Fruit fly (Drosophila melanogaster) whole organism, pupa: ENCODE measurements around the gene CG43779.

Experiments used
- CG13204 ChIP-seq: fragments of 200-800 bp; sonication (Bioruptor generic); optimal IDR thresholded peaks from 2 replicates; lab custom pipeline; 2018; ENCODE audit warnings: missing biosample characterization, mild to moderate bottlenecking, missing genetic modification characterization, moderate library complexity
- Snoo ChIP-seq: fragments of 200-800 bp; sonication (Bioruptor generic); optimal IDR thresholded peaks from 3 replicates; lab custom pipeline; 2017; ENCODE audit warnings: missing biosample characterization, mild to moderate bottlenecking, missing genetic modification characterization, inconsistent platforms
- gl ChIP-seq: fragments of 200-800 bp; sonication (Bioruptor generic); optimal IDR thresholded peaks from 2 replicates; lab custom pipeline; 2018; ENCODE audit warnings: missing biosample characterization, mild to moderate bottlenecking, missing genetic modification characterization

DNA sequence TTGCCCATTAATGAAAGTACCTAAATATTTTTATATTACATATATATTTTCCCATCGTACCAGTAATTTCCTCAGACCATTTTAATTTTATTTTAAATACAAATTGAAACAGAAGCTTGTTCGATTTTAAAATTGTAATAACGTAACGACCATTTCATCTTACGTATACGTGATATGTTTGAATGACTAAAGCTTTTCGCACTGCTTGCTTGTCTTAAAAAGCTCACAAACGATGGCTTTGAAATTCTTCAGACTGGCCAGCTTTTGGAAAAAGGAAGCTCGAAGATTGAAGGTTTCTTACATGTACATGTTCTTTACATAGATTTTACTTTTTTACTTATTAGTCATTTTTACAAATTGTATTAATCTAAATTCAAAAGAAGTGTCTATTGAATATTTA lies 26.2 kb upstream of the CG43779 start:
- TF ChIP-seq CG13204 (GFP tag; lab: Kevin White, UChicago) (no peak), Snoo (tag; lab: Kevin White, UChicago) (no peak), gl (tag; lab: Kevin White, UChicago) (no peak)
